Worm (Caenorhabditis elegans) whole organism, dauer: ENCODE results near the gene ttr-49.
"Not testable (repeated sequence)": the region's sequence is repeated elsewhere in the genome, so short reads cannot be mapped to it uniquely, and the experiment has no call there.

Experiments
- unc-62 ChIP-seq: sonication (generic microtip); optimal IDR thresholded peaks from 2 replicates; lab custom pipeline; 2017; ENCODE audit warnings: missing biosample characterization, missing genetic modification reagents, missing genetic modification characterization

The ttr-49 gene

ce11 chrV:9356345-9356744, at the start of gene ttr-49:
TSS of gene ttr-49 (minus strand) at chrV:9356515.
- TF ChIP-seq unc-62: no peak

- TF ChIP-seq unc-62: no peak
These were observed 43.6 kb upstream of the ttr-49 start, which contains the start of gene trpp-4 for ce11 chrV:9399886-9400373. TSS of gene trpp-4 (plus strand) at chrV:9400327.

ce11 chrV:9394938-9395639, 38.8 kb upstream of the ttr-49 start:
- TF ChIP-seq unc-62: no peak

- TF ChIP-seq unc-62: no peak
These were observed 35.6 kb upstream of the ttr-49 start for ce11 chrV:9391959-9392358.

ce11 chrV:9386143-9386542, 29.8 kb upstream of the ttr-49 start, which contains the start of gene hum-2:
TSS of gene hum-2 (plus strand) at chrV:9386175.
- no peak for TF ChIP-seq unc-62

ce11 chrV:9384949-9385348, 28.6 kb upstream of the ttr-49 start:
- no peak for TF ChIP-seq unc-62

- TF ChIP-seq unc-62: no peak
These were observed 28.0 kb upstream of the ttr-49 start for ce11 chrV:9384359-9384758.

- no peak for TF ChIP-seq unc-62
These were observed 26.4 kb upstream of the ttr-49 start for ce11 chrV:9382538-9383328.

- no peak for TF ChIP-seq unc-62
These were observed 25.6 kb upstream of the ttr-49 start, which contains the start of gene E02C12.12 for ce11 chrV:9381846-9382363. TSS of gene E02C12.12 (minus strand) at chrV:9382313.

- not testable (repeated sequence) for TF ChIP-seq unc-62
These were observed 23.5 kb upstream of the ttr-49 start, which contains the start of gene E02C12.11 for ce11 chrV:9379808-9380207. TSS of gene E02C12.11 (minus strand) at chrV:9379908.

- no peak for TF ChIP-seq unc-62
These were observed 22.0 kb upstream of the ttr-49 start, which contains the start of gene E02C12.10 for ce11 chrV:9378335-9378734. TSS of gene E02C12.10 (minus strand) at chrV:9378409.

- no peak for TF ChIP-seq unc-62
These were observed 20.1 kb upstream of the ttr-49 start, which contains the start of gene E02C12.19 for ce11 chrV:9376417-9376816. TSS of gene E02C12.19 (minus strand) at chrV:9376517.

- no peak for TF ChIP-seq unc-62
These were observed 19.1 kb upstream of the ttr-49 start, which contains the start of gene E02C12.9 for ce11 chrV:9375378-9375777. TSS of gene E02C12.9 (minus strand) at chrV:9375478.

- TF ChIP-seq unc-62: no peak
These were observed 17.2 kb upstream of the ttr-49 start, which contains the start of gene E02C12.8 for ce11 chrV:9373473-9373872. TSS of gene E02C12.8 (minus strand) at chrV:9373613.

ce11 chrV:9370986-9371385, 14.7 kb upstream of the ttr-49 start, which contains the start of gene E02C12.6:
TSS of gene E02C12.6 (minus strand) at chrV:9371086.
- TF ChIP-seq unc-62: no peak

- TF ChIP-seq unc-62: no peak
These were observed 3.4 kb upstream of the ttr-49 start, which contains the start of gene gpa-3 for ce11 chrV:9359674-9360073. TSS of gene gpa-3 (minus strand) at chrV:9359774.

ce11 chrV:9355371-9355770, 944 bp downstream of the ttr-49 start, which contains the start of gene ttr-40:
TSS of gene ttr-40 (minus strand) at chrV:9355471.
- no peak for TF ChIP-seq unc-62
